Worm (Caenorhabditis elegans) whole organism, L1 larva: Measurements from ENCODE around the gene frpr-6.

Source experiments
- C34B4.2 ChIP-seq: sonication (generic microtip); optimal IDR thresholded peaks from 2 replicates; lab custom pipeline; 2017; ENCODE audit warnings: mild to moderate bottlenecking, missing genetic modification characterization, missing compliant biosample characterization
- F16B12.6 ChIP-seq: fragments of 150-350 bp; optimal IDR thresholded peaks from 2 replicates; lab custom pipeline; 2014; ENCODE audit warnings: missing biosample characterization, missing genetic modification characterization
- Y116A8C.19 ChIP-seq: sonication (generic microtip); optimal IDR thresholded peaks from 2 replicates; lab custom pipeline; 2016; ENCODE audit warnings: missing compliant biosample characterization, missing genetic modification characterization, borderline replicate concordance
- aha-1 ChIP-seq: fragments of 150-350 bp; optimal IDR thresholded peaks from 2 replicates; lab custom pipeline; 2014; ENCODE audit warnings: missing biosample characterization, missing genetic modification characterization
- alr-1 ChIP-seq: fragments of 200-800 bp; sonication (Bioruptor generic); optimal IDR thresholded peaks from 2 replicates; lab custom pipeline; 2018; ENCODE audit warnings: borderline replicate concordance, mild to moderate bottlenecking, missing genetic modification characterization, missing compliant biosample characterization
- aly-2 ChIP-seq: fragments of 150-350 bp; optimal IDR thresholded peaks from 2 replicates; lab custom pipeline; 2014; ENCODE audit warnings: missing biosample characterization, missing genetic modification characterization
- ama-1 ChIP-seq: fragments of 150-350 bp; optimal IDR thresholded peaks from 2 replicates; lab custom pipeline; 2014
- blmp-1 ChIP-seq: fragments of 150-350 bp; optimal IDR thresholded peaks from 2 replicates; lab custom pipeline; 2014; ENCODE audit warnings: missing biosample characterization, missing genetic modification characterization
- ceh-63 ChIP-seq: fragments of 200-800 bp; sonication (Bioruptor generic); optimal IDR thresholded peaks from 2 replicates; lab custom pipeline; 2018; ENCODE audit warnings: mild to moderate bottlenecking, missing genetic modification characterization, missing compliant biosample characterization
- ceh-8 ChIP-seq: fragments of 200-800 bp; sonication (Bioruptor generic); optimal IDR thresholded peaks from 2 replicates; lab custom pipeline; 2018; ENCODE audit warnings: mild to moderate bottlenecking, missing genetic modification characterization, moderate library complexity, missing compliant biosample characterization
- ceh-82 ChIP-seq, 3 experiments: fragments of 150-350 bp in 1 of 3; sonication (generic microtip) in 2 of 3; optimal IDR thresholded peaks; 2 replicates each; lab custom pipeline; 2014 to 2017; ENCODE audit warnings: missing biosample characterization in 3 of 3, missing genetic modification characterization in 3 of 3
- ceh-88 ChIP-seq: fragments of 200-800 bp; sonication (Bioruptor generic); IDR thresholded peaks from 2 replicates; pipeline ENCODE4 v1.3.6; 2022; ENCODE audit warnings: missing genetic modification characterization, missing compliant biosample characterization
- ces-1 ChIP-seq: fragments of 150-350 bp; optimal IDR thresholded peaks from 2 replicates; lab custom pipeline; 2014; ENCODE audit warnings: missing biosample characterization, missing genetic modification reagents, missing genetic modification characterization
- dpl-1 ChIP-seq, 3 experiments: fragments of 150-350 bp in 2 of 3; sonication (generic microtip) in 1 of 3; optimal IDR thresholded peaks; 2 replicates each; lab custom pipeline; 2014 to 2017; ENCODE audit warnings: missing biosample characterization in 3 of 3, missing genetic modification characterization in 3 of 3, missing genetic modification reagents in 3 of 3
- efl-1 ChIP-seq, 4 experiments: fragments of 150-350 bp; optimal IDR thresholded peaks in 3 of 4; peaks in 1 of 4; 1 replicate in 1 of 4; 2 replicates in 3 of 4; lab custom pipeline; 2014; ENCODE audit warnings: missing biosample characterization in 2 of 4, missing genetic modification characterization in 2 of 4, missing genetic modification reagents in 2 of 4
- egl-13 ChIP-seq: sonication (generic microtip); optimal IDR thresholded peaks from 2 replicates; lab custom pipeline; 2016; ENCODE audit warnings: missing genotype, missing genetic modification reagents, missing genetic modification characterization, missing compliant biosample characterization
- egl-27 ChIP-seq, 2 experiments: fragments of 150-350 bp in 1 of 2; sonication (generic microtip); optimal IDR thresholded peaks; 3 replicates each; lab custom pipeline; 2017 to 2018; ENCODE audit warnings: missing biosample characterization in 2 of 2, missing genetic modification characterization in 2 of 2, missing genetic modification reagents in 2 of 2
- elt-2 ChIP-seq: sonication (generic microtip); optimal IDR thresholded peaks from 2 replicates; lab custom pipeline; 2016; ENCODE audit warnings: missing genetic modification characterization, mild to moderate bottlenecking, inconsistent platforms, missing compliant biosample characterization, missing genetic modification reagents
- elt-3 ChIP-seq, 6 experiments: fragments of 150-350 bp in 1 of 6; sonication (generic microtip); optimal IDR thresholded peaks; 2 replicates each; lab custom pipeline; 2017 to 2018; ENCODE audit warnings: missing biosample characterization in 6 of 6, missing genetic modification characterization in 6 of 6, inconsistent platforms in 1 of 6
- ets-5 ChIP-seq: fragments of 200-800 bp; sonication (Bioruptor generic); IDR thresholded peaks from 2 replicates; pipeline ENCODE4 v1.3.6; 2022; ENCODE audit warnings: missing genetic modification characterization, missing compliant biosample characterization
- fkh-8 ChIP-seq: sonication (generic microtip); optimal IDR thresholded peaks from 2 replicates; lab custom pipeline; 2016; ENCODE audit warnings: mild to moderate bottlenecking, missing genetic modification characterization, missing compliant biosample characterization
- fos-1 ChIP-seq: fragments of 150-350 bp; optimal IDR thresholded peaks from 2 replicates; lab custom pipeline; 2014; ENCODE audit warnings: missing biosample characterization, missing genetic modification characterization
- hlh-17 ChIP-seq: fragments of 200-800 bp; sonication (Bioruptor generic); optimal IDR thresholded peaks from 2 replicates; lab custom pipeline; 2018; ENCODE audit warnings: missing genetic modification characterization, mild to moderate bottlenecking, missing compliant biosample characterization, moderate library complexity, borderline replicate concordance
- hlh-4 ChIP-seq: sonication (generic microtip); optimal IDR thresholded peaks from 2 replicates; lab custom pipeline; 2016; ENCODE audit warnings: mild to moderate bottlenecking, missing genetic modification characterization, missing compliant biosample characterization
- lin-14 ChIP-seq: fragments of 200-800 bp; sonication (Bioruptor generic); optimal IDR thresholded peaks from 2 replicates; lab custom pipeline; 2018; ENCODE audit warnings: mild to moderate bottlenecking, missing genetic modification characterization, moderate library complexity, missing compliant biosample characterization
- lin-15B ChIP-seq: fragments of 150-350 bp; sonication (generic microtip); optimal IDR thresholded peaks from 3 replicates; lab custom pipeline; 2014; ENCODE audit warnings: missing biosample characterization, missing genetic modification characterization
- lsy-2 ChIP-seq, 2 experiments: fragments of 150-350 bp; optimal IDR thresholded peaks; 2 replicates each; lab custom pipeline; 2014; ENCODE audit warnings: missing biosample characterization in 2 of 2, missing genetic modification characterization in 2 of 2
- mab-9 ChIP-seq: fragments of 200-800 bp; sonication (Bioruptor generic); IDR thresholded peaks from 2 replicates; pipeline ENCODE4 v1.3.6; 2022; ENCODE audit warnings: missing genetic modification reagents, missing genetic modification characterization, missing compliant biosample characterization
- mdl-1 ChIP-seq, 2 experiments: fragments of 150-350 bp; optimal IDR thresholded peaks; 2 replicates each; lab custom pipeline; 2014 to 2017; ENCODE audit warnings: missing biosample characterization in 2 of 2, missing genetic modification characterization in 2 of 2, inconsistent platforms in 1 of 2
- nhr-12 ChIP-seq: sonication (generic microtip); optimal IDR thresholded peaks from 2 replicates; lab custom pipeline; 2017; ENCODE audit warnings: missing biosample characterization, missing genetic modification characterization
- nhr-19 ChIP-seq: fragments of 200-800 bp; sonication (Bioruptor generic); conservative IDR thresholded peaks from 2 replicates; pipeline ENCODE4 v1.3.6; 2022; ENCODE audit warnings: missing genetic modification characterization, missing compliant biosample characterization
- nhr-20 ChIP-seq: sonication (generic microtip); optimal IDR thresholded peaks from 2 replicates; lab custom pipeline; 2016; ENCODE audit warnings: mild to moderate bottlenecking, missing genetic modification characterization, missing compliant biosample characterization
- nhr-28 ChIP-seq: fragments of 150-350 bp; optimal IDR thresholded peaks from 2 replicates; lab custom pipeline; 2014; ENCODE audit warnings: missing biosample characterization, missing genetic modification characterization
- nhr-71 ChIP-seq: sonication (generic microtip); optimal IDR thresholded peaks from 2 replicates; lab custom pipeline; 2016; ENCODE audit warnings: mild to moderate bottlenecking, missing genetic modification characterization, moderate library complexity, missing compliant biosample characterization
- nhr-76 ChIP-seq: sonication (generic microtip); optimal IDR thresholded peaks from 2 replicates; lab custom pipeline; 2017; ENCODE audit warnings: missing biosample characterization, missing genetic modification characterization
- nhr-77 ChIP-seq: fragments of 150-350 bp; optimal IDR thresholded peaks from 2 replicates; lab custom pipeline; 2014; ENCODE audit warnings: missing biosample characterization, missing genetic modification characterization
- nhr-85 ChIP-seq: sonication (generic microtip); peaks from one replicate; lab custom pipeline; 2016; ENCODE audit warnings: missing genetic modification characterization, inconsistent platforms, missing compliant biosample characterization
- pax-3 ChIP-seq: fragments of 200-800 bp; sonication (Bioruptor generic); optimal IDR thresholded peaks from 2 replicates; lab custom pipeline; 2018; ENCODE audit warnings: mild to moderate bottlenecking, missing genetic modification characterization, moderate library complexity, missing compliant biosample characterization
- rnt-1 ChIP-seq: sonication (generic microtip); optimal IDR thresholded peaks from 2 replicates; lab custom pipeline; 2016; ENCODE audit warnings: mild to moderate bottlenecking, missing genetic modification characterization, moderate library complexity, missing compliant biosample characterization
- snpc-4 ChIP-seq: fragments of 150-350 bp; optimal IDR thresholded peaks from 2 replicates; lab custom pipeline; 2014; ENCODE audit warnings: missing biosample characterization, missing genetic modification characterization
- sox-4 ChIP-seq: sonication (generic microtip); optimal IDR thresholded peaks from 2 replicates; lab custom pipeline; 2016; ENCODE audit warnings: missing genetic modification characterization, missing compliant biosample characterization
- sptf-1 ChIP-seq: fragments of 150-350 bp; optimal IDR thresholded peaks from 2 replicates; lab custom pipeline; 2014; ENCODE audit warnings: missing biosample characterization, missing genetic modification characterization
- sup-37 ChIP-seq: fragments of 200-800 bp; sonication (Bioruptor generic); optimal IDR thresholded peaks from 2 replicates; lab custom pipeline; 2018; ENCODE audit warnings: mild to moderate bottlenecking, missing genetic modification characterization, missing compliant biosample characterization
- swsn-7 ChIP-seq: sonication (generic microtip); optimal IDR thresholded peaks from 2 replicates; lab custom pipeline; 2016; ENCODE audit warnings: missing genetic modification characterization, missing compliant biosample characterization
- tbx-2 ChIP-seq: sonication (generic microtip); optimal IDR thresholded peaks from 2 replicates; lab custom pipeline; 2016; ENCODE audit warnings: missing genetic modification characterization, missing compliant biosample characterization
- unc-130 ChIP-seq: fragments of 150-350 bp; optimal IDR thresholded peaks from 2 replicates; lab custom pipeline; 2017; ENCODE audit warnings: missing biosample characterization, missing genetic modification characterization, inconsistent platforms
- unc-86 ChIP-seq: sonication (generic microtip); optimal IDR thresholded peaks from 2 replicates; lab custom pipeline; 2016; ENCODE audit warnings: missing genetic modification characterization, missing compliant biosample characterization
- zag-1 ChIP-seq: fragments of 150-350 bp; optimal IDR thresholded peaks from 2 replicates; lab custom pipeline; 2014; ENCODE audit warnings: missing biosample characterization, missing genetic modification characterization
- ztf-4 ChIP-seq: fragments of 150-350 bp; optimal IDR thresholded peaks from 2 replicates; lab custom pipeline; 2014; ENCODE audit warnings: missing biosample characterization, missing genetic modification characterization

frpr-6 gene

DNA sequence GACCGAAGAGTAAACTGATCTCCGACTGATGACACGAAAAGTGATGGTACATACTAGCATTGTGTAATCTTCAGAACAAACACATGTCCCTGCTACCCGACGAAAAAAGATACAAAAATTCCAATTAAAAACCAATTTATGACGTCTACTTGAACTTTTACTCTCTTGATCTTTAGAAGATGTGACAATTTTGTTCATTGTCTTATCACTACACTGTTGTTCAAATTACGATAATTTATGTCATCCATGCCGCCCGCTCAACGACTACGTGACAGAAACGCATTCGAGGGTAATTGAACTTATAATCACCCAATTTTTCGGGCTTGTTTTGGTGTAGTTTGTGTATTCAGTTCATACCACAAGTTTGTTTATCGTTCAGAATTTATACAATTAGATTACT lies 42.9 kb upstream of the frpr-6 start:
- no peak for TF ChIP-seq aha-1 (tag; lab: Kevin White, UChicago)
- TF ChIP-seq nhr-12: no peak
- TF ChIP-seq ceh-63 (GFP tag; lab: Kevin White, UChicago): no peak
- TF ChIP-seq dpl-1 (GFP tag; optimal IDR thresholded peaks at IDR 0.05; lab: Kevin White, UChicago): no peak
- TF ChIP-seq F16B12.6 (tag; lab: Kevin White, UChicago): no peak
- no peak for TF ChIP-seq swsn-7 (tag; lab: Kevin White, UChicago)
- no peak for TF ChIP-seq tbx-2 (tag; lab: Kevin White, UChicago)
- no peak for TF ChIP-seq egl-13 (tag; lab: Kevin White, UChicago)
- peak; percentile 27 for TF ChIP-seq nhr-85 (tag; lab: Kevin White, UChicago)
- TF ChIP-seq aly-2 (tag; lab: Kevin White, UChicago): no peak
- no peak for TF ChIP-seq mdl-1 (tag; optimal IDR thresholded peaks at IDR 0.05; lab: Kevin White, UChicago)
- TF ChIP-seq lsy-2 (tag; optimal IDR thresholded peaks at IDR 0.05; lab: Kevin White, UChicago): no peak
- TF ChIP-seq ets-5 (GFP tag; lab: Robert Waterston, UW): no peak
- TF ChIP-seq ztf-4 (tag; lab: Kevin White, UChicago): no peak
- no peak for TF ChIP-seq ceh-88 (GFP tag; lab: Robert Waterston, UW)
- TF ChIP-seq lin-15B (tag; lab: Kevin White, UChicago): no peak
- no peak for TF ChIP-seq sox-4 (tag; lab: Kevin White, UChicago)
- no peak for TF ChIP-seq ces-1 (GFP tag; lab: Kevin White, UChicago)
- no peak for TF ChIP-seq zag-1 (tag; lab: Kevin White, UChicago)
- no peak for TF ChIP-seq nhr-76 (tag; lab: Kevin White, UChicago)
- no peak for TF ChIP-seq fos-1
- TF ChIP-seq unc-130 (tag; lab: Kevin White, UChicago): no peak
- TF ChIP-seq hlh-4 (tag; lab: Kevin White, UChicago): no peak
- TF ChIP-seq ceh-82 (tag; optimal IDR thresholded peaks at IDR 0.05; lab: Kevin White, UChicago): no peak
- no peak for TF ChIP-seq egl-27 (tag; optimal IDR thresholded peaks at IDR 0.05; lab: Kevin White, UChicago)
- peak; percentile 14 for TF ChIP-seq nhr-71 (tag; lab: Kevin White, UChicago)
- TF ChIP-seq ceh-8 (GFP tag; lab: Kevin White, UChicago): no peak
- no peak for TF ChIP-seq alr-1
- no peak for TF ChIP-seq pax-3 (tag; lab: Kevin White, UChicago)
- peak; percentile 60 for TF ChIP-seq blmp-1
- peak; percentile 19 for TF ChIP-seq lin-14
- no peak for TF ChIP-seq nhr-28 (tag; lab: Kevin White, UChicago)
- TF ChIP-seq efl-1 (optimal IDR thresholded peaks at IDR 0.05; lab: Kevin White, UChicago): no peak
- peak in 1 of 2 experiments; percentile 73 for TF ChIP-seq efl-1 (GFP tag; optimal IDR thresholded peaks at IDR 0.05 in 1 of 2; lab: Kevin White, UChicago)
- no peak for TF ChIP-seq fkh-8 (tag; lab: Kevin White, UChicago)
- TF ChIP-seq C34B4.2 (tag; lab: Kevin White, UChicago): no peak
- no peak for TF ChIP-seq elt-2 (tag; lab: Kevin White, UChicago)
- no peak for TF ChIP-seq hlh-17
- TF ChIP-seq nhr-77 (tag; lab: Kevin White, UChicago): no peak
- TF ChIP-seq Y116A8C.19 (tag; lab: Kevin White, UChicago): no peak
- no peak for TF ChIP-seq sptf-1 (tag; lab: Kevin White, UChicago)
- TF ChIP-seq unc-86 (tag; lab: Kevin White, UChicago): no peak
- no peak for TF ChIP-seq sup-37
- no peak for TF ChIP-seq nhr-19 (GFP tag; lab: Robert Waterston, UW)
- no peak for TF ChIP-seq mab-9 (GFP tag; lab: Robert Waterston, UW)
- TF ChIP-seq rnt-1: no peak
- TF ChIP-seq elt-3 (tag; optimal IDR thresholded peaks at IDR 0.05; lab: Kevin White, UChicago): peak in 2 of 6 experiments; percentile 15 to 53
- TF ChIP-seq ama-1 (lab: Kevin White, UChicago): no peak
- TF ChIP-seq snpc-4: no peak
- TF ChIP-seq nhr-20 (tag; lab: Kevin White, UChicago): peak; percentile 74
